Worm (Caenorhabditis elegans) whole organism, L1 larva: ENCODE measurements around the gene F19B2.7.

ENCODE experiments used
- aha-1 ChIP-seq: fragments of 150-350 bp; optimal IDR thresholded peaks from 2 replicates; lab custom pipeline; 2014; ENCODE audit warnings: missing biosample characterization, missing genetic modification characterization
- efl-3 ChIP-seq: fragments of 200-800 bp; sonication (Bioruptor generic); optimal IDR thresholded peaks from 2 replicates; lab custom pipeline; 2018; ENCODE audit warnings: mild to moderate bottlenecking, missing genetic modification characterization, missing compliant biosample characterization
- lir-3 ChIP-seq: sonication (generic microtip); optimal IDR thresholded peaks from 2 replicates; lab custom pipeline; 2016; ENCODE audit warnings: mild to moderate bottlenecking, missing genetic modification characterization, moderate library complexity, missing compliant biosample characterization; ENCODE audit not compliant: poor library complexity
- nhr-237 ChIP-seq: fragments of 150-350 bp; optimal IDR thresholded peaks from 2 replicates; lab custom pipeline; 2014; ENCODE audit warnings: missing biosample characterization, missing genetic modification characterization
- pqm-1 ChIP-seq: sonication (generic microtip); optimal IDR thresholded peaks from 3 replicates; lab custom pipeline; 2017; ENCODE audit warnings: missing biosample characterization, missing genetic modification characterization
- skn-1 ChIP-seq: fragments of 150-350 bp; optimal IDR thresholded peaks from 2 replicates; lab custom pipeline; 2014; ENCODE audit warnings: missing biosample characterization, missing genetic modification characterization
- snpc-4 ChIP-seq: fragments of 150-350 bp; optimal IDR thresholded peaks from 2 replicates; lab custom pipeline; 2014; ENCODE audit warnings: missing biosample characterization, missing genetic modification characterization

DNA sequence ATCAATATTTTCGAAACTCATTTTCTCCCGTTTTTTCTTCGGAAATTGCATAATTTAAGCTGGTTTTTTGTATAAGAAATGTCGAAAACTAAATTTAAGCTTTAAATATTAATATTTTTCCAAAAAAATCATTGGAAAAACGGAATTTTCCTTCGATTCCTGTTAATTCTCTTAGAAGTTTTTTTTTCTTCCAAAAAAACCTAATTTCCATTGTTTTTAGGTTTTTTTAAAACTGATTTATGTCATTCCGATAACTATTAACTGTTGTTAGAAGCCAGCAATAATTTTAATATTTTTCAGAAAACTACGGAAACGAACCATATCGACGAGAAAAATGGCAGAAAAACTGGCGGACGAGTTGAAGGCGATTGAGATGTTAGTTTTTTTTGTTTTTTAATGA is 49.8 kb downstream of the F19B2.7 start, which contains the start of gene fbxa-114:
- TF ChIP-seq efl-3 (no peak), lir-3 (tag; lab: Kevin White, UChicago) (no peak), nhr-237 (tag; lab: Kevin White, UChicago) (no peak), aha-1 (tag; lab: Kevin White, UChicago) (no peak), skn-1 (tag; lab: Kevin White, UChicago) (no peak), snpc-4 (tag; lab: Kevin White, UChicago) (no peak), pqm-1 (tag; lab: Kevin White, UChicago) (no peak)
